Fruit fly (Drosophila melanogaster): ENCODE measurements around the gene Bin1.

- TF ChIP-seq pros (GFP tag; optimal IDR thresholded peaks at IDR 0.05) (no peak), CG8944 (GFP tag; optimal IDR thresholded peaks at IDR 0.05) (no peak), ewg (GFP tag; optimal IDR thresholded peaks at IDR 0.05) (no peak), ken (GFP tag; IDR thresholded peaks at IDR 0.05) (no peak), CG9437 (GFP tag; optimal IDR thresholded peaks at IDR 0.05) (no peak), az2 (GFP tag; optimal IDR thresholded peaks at IDR 0.05) (no peak), CG11247 (GFP tag; IDR thresholded peaks at IDR 0.05) (no peak), Oli (tag; optimal IDR thresholded peaks at IDR 0.05) (no peak), CG12942 (GFP tag; optimal IDR thresholded peaks at IDR 0.05) (no peak), tap (tag; optimal IDR thresholded peaks at IDR 0.05) (no peak), CG11696 (GFP tag; IDR thresholded peaks at IDR 0.05) (no peak)
Measured at dm6 chr3R:16215319-16215701, 25.9 kb upstream of the Bin1 start.
